Fruit fly (Drosophila melanogaster) whole organism, embryonic: ENCODE results near the gene Spps.

Source experiments
- Awh ChIP-seq: fragments of 200-800 bp; sonication (Bioruptor generic); IDR thresholded peaks from 2 replicates; pipeline ENCODE4, ENCODE4 v1.3.6; 2022; ENCODE audit warnings: missing biosample characterization, missing genetic modification characterization
- Bgb ChIP-seq: fragments of 200-800 bp; sonication (Bioruptor generic); IDR thresholded peaks from 2 replicates; pipeline ENCODE4 v1.3.6; 2022; ENCODE audit warnings: missing biosample characterization, missing genetic modification characterization; ENCODE audit not compliant: partially characterized antibody
- CG1024 ChIP-seq: fragments of 200-800 bp; sonication (Bioruptor generic); IDR thresholded peaks from 2 replicates; pipeline ENCODE4 v1.3.6; 2022; ENCODE audit warnings: missing biosample characterization, missing genetic modification characterization
- CG11456 ChIP-seq: fragments of 200-800 bp; sonication (Bioruptor generic); IDR thresholded peaks from 3 replicates; pipeline ENCODE4 v1.3.6; 2022; ENCODE audit warnings: missing biosample characterization, missing genetic modification characterization
- CG12659 ChIP-seq: fragments of 200-800 bp; sonication (Bioruptor generic); optimal IDR thresholded peaks from 3 replicates; lab custom pipeline; 2017; ENCODE audit warnings: mild to moderate bottlenecking, missing biosample characterization, missing genetic modification reagents, missing genetic modification characterization
- CG13775 ChIP-seq: fragments of 200-800 bp; sonication (Bioruptor generic); optimal IDR thresholded peaks from 3 replicates; lab custom pipeline; 2017; ENCODE audit warnings: missing biosample characterization, mild to moderate bottlenecking, missing genetic modification characterization
- CG14860 ChIP-seq: fragments of 200-800 bp; sonication (Bioruptor generic); IDR thresholded peaks from 3 replicates; pipeline ENCODE4 v1.3.6; 2022; ENCODE audit warnings: missing biosample characterization, missing genetic modification characterization; ENCODE audit not compliant: partially characterized antibody
- CG15073 ChIP-seq: fragments of 200-800 bp; sonication (Bioruptor generic); optimal IDR thresholded peaks from 2 replicates; lab custom pipeline; 2016; ENCODE audit warnings: missing biosample characterization, missing genetic modification characterization
- CG15514 ChIP-seq: fragments of 200-800 bp; sonication (Bioruptor generic); optimal IDR thresholded peaks from 3 replicates; lab custom pipeline; 2017; ENCODE audit warnings: missing biosample characterization, missing genetic modification characterization, mild to moderate bottlenecking, moderate library complexity, missing genetic modification reagents
- CG1603 ChIP-seq: fragments of 200-800 bp; sonication (Bioruptor generic); optimal IDR thresholded peaks from 2 replicates; lab custom pipeline; 2019; ENCODE audit warnings: missing biosample characterization, mild to moderate bottlenecking, missing genetic modification characterization, moderate library complexity
- CG16779 ChIP-seq: fragments of 200-800 bp; sonication (Bioruptor generic); IDR thresholded peaks from 2 replicates; pipeline ENCODE4 v1.3.6; 2022; ENCODE audit warnings: missing biosample characterization, missing genetic modification characterization
- CG16813 ChIP-seq: fragments of 200-800 bp; sonication (Bioruptor generic); IDR thresholded peaks from 3 replicates; pipeline ENCODE4 v1.3.6; 2022; ENCODE audit warnings: missing biosample characterization, missing genetic modification characterization; ENCODE audit not compliant: partially characterized antibody
- CG16863 ChIP-seq: fragments of 200-800 bp; sonication (Bioruptor generic); optimal IDR thresholded peaks from 3 replicates; lab custom pipeline; 2016; ENCODE audit warnings: missing biosample characterization, missing genetic modification characterization
- CG17829 ChIP-seq: fragments of 200-800 bp; optimal IDR thresholded peaks from 2 replicates; lab custom pipeline; 2019; ENCODE audit warnings: missing biosample characterization, mild to moderate bottlenecking, missing genetic modification characterization, moderate library complexity
- CG18262 ChIP-seq: fragments of 200-800 bp; optimal IDR thresholded peaks from 3 replicates; lab custom pipeline; 2019; ENCODE audit warnings: missing biosample characterization, mild to moderate bottlenecking, missing genetic modification characterization, moderate library complexity
- CG1832 ChIP-seq: fragments of 200-800 bp; sonication (Bioruptor generic); optimal IDR thresholded peaks from 2 replicates; lab custom pipeline; 2017; ENCODE audit warnings: missing biosample characterization, mild to moderate bottlenecking, missing genetic modification characterization, inconsistent platforms
- CG31441 ChIP-seq: fragments of 200-800 bp; sonication (Bioruptor generic); IDR thresholded peaks from 2 replicates; pipeline ENCODE4 v1.3.6; 2022; ENCODE audit warnings: missing biosample characterization, missing genetic modification characterization
- CG32532 ChIP-seq: fragments of 200-800 bp; sonication (Bioruptor generic); IDR thresholded peaks from 2 replicates; pipeline ENCODE4 v1.3.6; 2022; ENCODE audit warnings: missing biosample characterization, missing genetic modification characterization
- CG4854 ChIP-seq: fragments of 200-800 bp; sonication (Bioruptor generic); optimal IDR thresholded peaks from 2 replicates; lab custom pipeline; 2016; ENCODE audit warnings: missing biosample characterization, missing genetic modification characterization, inconsistent platforms
- CG6272 ChIP-seq: fragments of 200-800 bp; sonication (Bioruptor generic); IDR thresholded peaks from 2 replicates; pipeline ENCODE4 v1.3.6; 2022; ENCODE audit warnings: missing biosample characterization, missing genetic modification characterization
- CG6791 ChIP-seq: fragments of 200-800 bp; sonication (Bioruptor generic); IDR thresholded peaks from 3 replicates; pipeline ENCODE4 v1.3.6; 2022; ENCODE audit warnings: missing biosample characterization, missing genetic modification characterization; ENCODE audit not compliant: partially characterized antibody
- CG7271 ChIP-seq: fragments of 200-800 bp; sonication (Bioruptor generic); optimal IDR thresholded peaks from 2 replicates; lab custom pipeline; 2018; ENCODE audit warnings: missing biosample characterization, mild to moderate bottlenecking, missing genetic modification characterization, moderate library complexity
- CG8290 ChIP-seq, 3 experiments: fragments of 200-800 bp; sonication (Bioruptor generic); optimal IDR thresholded peaks; 2 replicates each; lab custom pipeline; 2016 to 2019; ENCODE audit warnings: missing biosample characterization in 3 of 3, missing genetic modification characterization in 3 of 3, mild to moderate bottlenecking in 2 of 3, moderate library complexity in 1 of 3
- Doc3 ChIP-seq: fragments of 200-800 bp; sonication (Bioruptor generic); IDR thresholded peaks from 3 replicates; pipeline ENCODE4 v1.3.6; 2022; ENCODE audit warnings: missing biosample characterization, missing genetic modification characterization; ENCODE audit not compliant: partially characterized antibody
- Elba2 ChIP-seq: fragments of 200-800 bp; sonication (Bioruptor generic); optimal IDR thresholded peaks from 3 replicates; lab custom pipeline; 2016; ENCODE audit warnings: missing biosample characterization, missing genetic modification characterization
- GATAe ChIP-seq: fragments of 200-800 bp; sonication (Bioruptor generic); conservative IDR thresholded peaks from 2 replicates; pipeline ENCODE4 v1.3.6; 2022; ENCODE audit warnings: missing biosample characterization, missing genetic modification characterization
- HmgD ChIP-seq: fragments of 200-800 bp; sonication (Bioruptor generic); optimal IDR thresholded peaks from 3 replicates; lab custom pipeline; 2016; ENCODE audit warnings: missing biosample characterization, missing genetic modification characterization
- HmgZ ChIP-seq: fragments of 200-800 bp; sonication (Bioruptor generic); optimal IDR thresholded peaks from 2 replicates; lab custom pipeline; 2018; ENCODE audit warnings: missing biosample characterization, mild to moderate bottlenecking, missing genetic modification characterization
- NC2α ChIP-seq: fragments of 200-800 bp; sonication (Bioruptor generic); optimal IDR thresholded peaks from 2 replicates; lab custom pipeline; 2016; ENCODE audit warnings: missing biosample characterization, missing genetic modification characterization
- Scr ChIP-seq: fragments of 200-800 bp; sonication (Bioruptor generic); IDR thresholded peaks from 2 replicates; pipeline ENCODE4 v1.3.6; 2022; ENCODE audit warnings: missing biosample characterization, missing genetic modification characterization; ENCODE audit not compliant: partially characterized antibody
- Sin3A ChIP-seq: fragments of >200 bp; optimal IDR thresholded peaks from 2 replicates; lab custom pipeline; 2018
- Six4 ChIP-seq: fragments of 200-800 bp; sonication (Bioruptor generic); optimal IDR thresholded peaks from 2 replicates; lab custom pipeline; 2016; ENCODE audit warnings: missing biosample characterization, missing genetic modification characterization
- YL-1 ChIP-seq: fragments of 200-800 bp; sonication (Bioruptor generic); optimal IDR thresholded peaks from 3 replicates; lab custom pipeline; 2017; ENCODE audit warnings: missing biosample characterization, mild to moderate bottlenecking, missing genetic modification characterization
- amos ChIP-seq: fragments of 200-800 bp; sonication (Bioruptor generic); IDR thresholded peaks from 2 replicates; pipeline ENCODE4 v1.3.6; 2022; ENCODE audit warnings: missing biosample characterization, missing genetic modification characterization; ENCODE audit not compliant: partially characterized antibody
- crp ChIP-seq, 2 experiments: fragments of 200-800 bp; sonication (Bioruptor generic); optimal IDR thresholded peaks; 2 replicates in 1 of 2; 3 replicates in 1 of 2; lab custom pipeline; 2017; ENCODE audit warnings: missing biosample characterization in 2 of 2, missing genetic modification characterization in 2 of 2, mild to moderate bottlenecking in 1 of 2, moderate library complexity in 1 of 2
- dmrt99B ChIP-seq: fragments of 200-800 bp; sonication (Bioruptor generic); optimal IDR thresholded peaks from 2 replicates; lab custom pipeline; 2018; ENCODE audit warnings: missing biosample characterization, mild to moderate bottlenecking, missing genetic modification characterization, moderate library complexity
- ems ChIP-seq: fragments of 200-800 bp; sonication (Bioruptor generic); optimal IDR thresholded peaks from 3 replicates; lab custom pipeline; 2016; ENCODE audit warnings: missing biosample characterization, missing genetic modification characterization
- esg ChIP-seq: fragments of 200-800 bp; sonication (Bioruptor generic); conservative IDR thresholded peaks from 2 replicates; pipeline ENCODE4 v1.3.6; 2022; ENCODE audit warnings: missing biosample characterization, missing genetic modification characterization
- gsb-n ChIP-seq: fragments of 200-800 bp; sonication (Bioruptor generic); optimal IDR thresholded peaks from 3 replicates; lab custom pipeline; 2018; ENCODE audit warnings: missing biosample characterization, mild to moderate bottlenecking, missing genetic modification characterization
- insv ChIP-seq, 2 experiments: fragments of 200-800 bp; sonication (Bioruptor generic); optimal IDR thresholded peaks; 3 replicates each; lab custom pipeline; 2016 to 2018; ENCODE audit warnings: missing biosample characterization in 2 of 2, missing genetic modification characterization in 2 of 2
- lab ChIP-seq: fragments of 200-800 bp; sonication (Bioruptor generic); optimal IDR thresholded peaks from 3 replicates; lab custom pipeline; 2017; ENCODE audit warnings: missing biosample characterization, missing genetic modification characterization, mild to moderate bottlenecking, moderate library complexity, missing genetic modification reagents
- onecut ChIP-seq: fragments of 200-800 bp; sonication (Bioruptor generic); IDR thresholded peaks from 2 replicates; pipeline ENCODE4 v1.3.6; 2022; ENCODE audit warnings: missing biosample characterization, missing genetic modification characterization
- pnt ChIP-seq: fragments of 200-800 bp; sonication (Bioruptor generic); optimal IDR thresholded peaks from 3 replicates; lab custom pipeline; 2016; ENCODE audit warnings: missing biosample characterization, missing genetic modification characterization
- psq ChIP-seq: fragments of 200-800 bp; sonication (Bioruptor generic); optimal IDR thresholded peaks from 2 replicates; lab custom pipeline; 2017; ENCODE audit warnings: missing biosample characterization, missing genetic modification characterization
- pzg ChIP-seq: fragments of 200-800 bp; sonication (Bioruptor generic); optimal IDR thresholded peaks from 3 replicates; lab custom pipeline; 2018; ENCODE audit warnings: missing biosample characterization, mild to moderate bottlenecking, missing genetic modification characterization, moderate library complexity
- shn ChIP-seq: fragments of 200-800 bp; sonication (Bioruptor generic); optimal IDR thresholded peaks from 3 replicates; lab custom pipeline; 2016; ENCODE audit warnings: missing biosample characterization, missing genetic modification characterization
- slp2 ChIP-seq: fragments of 200-800 bp; sonication (Bioruptor generic); optimal IDR thresholded peaks from 2 replicates; lab custom pipeline; 2016; ENCODE audit warnings: missing biosample characterization, missing genetic modification characterization
- sob ChIP-seq: fragments of 200-800 bp; sonication (Bioruptor generic); IDR thresholded peaks from 2 replicates; pipeline ENCODE4 v1.3.6; 2022; ENCODE audit warnings: missing biosample characterization, missing genetic modification characterization
- stwl ChIP-seq: fragments of 200-800 bp; sonication (Bioruptor generic); optimal IDR thresholded peaks from 3 replicates; lab custom pipeline; 2018; ENCODE audit warnings: missing biosample characterization, mild to moderate bottlenecking, missing genetic modification characterization, moderate library complexity
- zfh2 ChIP-seq: fragments of 200-800 bp; sonication (Bioruptor generic); optimal IDR thresholded peaks from 2 replicates; lab custom pipeline; 2016; ENCODE audit warnings: missing biosample characterization, missing genetic modification characterization

Gene Spps

dm6 chr3R:24226744-24227143 lies at the start of gene Spps, which contains the start of gene CG13609 (continued):
- no peak for TF ChIP-seq CG16863 (GFP tag; lab: Kevin White, UChicago)
- TF ChIP-seq onecut (GFP tag; lab: Robert Waterston, UW) = no peak
- no peak for TF ChIP-seq psq (GFP tag; lab: Kevin White, UChicago)
- no peak for TF ChIP-seq pnt (GFP tag; lab: Kevin White, UChicago)
- peak; percentile 80 for TF ChIP-seq pzg (GFP tag; lab: Kevin White, UChicago)
- TF ChIP-seq CG1024 (GFP tag; lab: Robert Waterston, UW) = no peak
- peak; percentile 77 for TF ChIP-seq CG12659 (GFP tag; lab: Kevin White, UChicago)
- peak; percentile 55 for TF ChIP-seq CG17829
- no peak for TF ChIP-seq NC2α (GFP tag; lab: Kevin White, UChicago)
- peak; percentile 91 for TF ChIP-seq Scr (GFP tag; lab: Robert Waterston, UW)
- TF ChIP-seq esg (GFP tag; lab: Robert Waterston, UW) = no peak
- TF ChIP-seq CG6272 (GFP tag; lab: Robert Waterston, UW) = peak; percentile 36
- peak; percentile 99 for TF ChIP-seq Bgb (GFP tag; lab: Robert Waterston, UW)
- no peak for TF ChIP-seq CG1832 (GFP tag; lab: Kevin White, UChicago)
- TF ChIP-seq Elba2 (GFP tag; lab: Kevin White, UChicago) = no peak
- TF ChIP-seq ems (GFP tag; lab: Kevin White, UChicago) = peak; percentile 1
- TF ChIP-seq HmgD (GFP tag; lab: Kevin White, UChicago) = peak; percentile 18
- TF ChIP-seq CG16779 (GFP tag; lab: Robert Waterston, UW) = no peak
- TF ChIP-seq sob (GFP tag; lab: Robert Waterston, UW) = peak; percentile 47; the same call in 1 of the 2 replicates
- peak; percentile 85 for TF ChIP-seq CG1603 (tag; lab: Kevin White, UChicago)
- TF ChIP-seq Six4 (GFP tag; lab: Kevin White, UChicago) = no peak
- TF ChIP-seq CG18262 = no peak
- peak; percentile 19 for TF ChIP-seq zfh2 (GFP tag; lab: Kevin White, UChicago)
- TF ChIP-seq CG16813 = peak; percentile 95
- TF ChIP-seq CG15514 = peak; percentile 61
- TF ChIP-seq slp2 (GFP tag; lab: Kevin White, UChicago) = no peak
- TF ChIP-seq dmrt99B = no peak
- TF ChIP-seq lab (GFP tag; lab: Kevin White, UChicago) = no peak
- TF ChIP-seq Sin3A = peak; percentile 65
- TF ChIP-seq CG7271 (tag; lab: Kevin White, UChicago) = no peak
- 0 out of 2 replicates have a peak, but pooled peaks have one; percentile 27 for TF ChIP-seq CG32532 (GFP tag; lab: Robert Waterston, UW)
- no peak for TF ChIP-seq Awh (GFP tag; lab: Robert Waterston, UW)
- TF ChIP-seq CG11456 (GFP tag; lab: Robert Waterston, UW) = no peak
- TF ChIP-seq amos = peak; percentile 96
- no peak for TF ChIP-seq shn
- TF ChIP-seq CG8290 (GFP tag; optimal IDR thresholded peaks at IDR 0.05; lab: Kevin White, UChicago) = peak; percentile 9
- peak in 1 of 2 experiments; percentile 74 for TF ChIP-seq CG8290 (tag; optimal IDR thresholded peaks at IDR 0.05; lab: Kevin White, UChicago)
- TF ChIP-seq CG31441 (GFP tag; lab: Robert Waterston, UW) = no peak
- TF ChIP-seq CG13775 (GFP tag; lab: Kevin White, UChicago) = peak; percentile 21
- peak; percentile 92 for TF ChIP-seq CG14860 (GFP tag; lab: Robert Waterston, UW)
- TF ChIP-seq stwl = peak; percentile 88
- TF ChIP-seq CG15073 (GFP tag; lab: Kevin White, UChicago) = no peak
- peak in 1 of 2 experiments; percentile 16 for TF ChIP-seq insv (GFP tag; optimal IDR thresholded peaks at IDR 0.05; lab: Kevin White, UChicago)
- peak; percentile 89 for TF ChIP-seq YL-1 (GFP tag; lab: Kevin White, UChicago)
- peak; percentile 95 for TF ChIP-seq CG6791 (GFP tag; lab: Robert Waterston, UW)
- TF ChIP-seq gsb-n = no peak
- no peak for TF ChIP-seq CG4854 (GFP tag; lab: Kevin White, UChicago)
- peak; percentile 12; the same call in 1 of the 2 replicates for TF ChIP-seq GATAe (GFP tag; lab: Robert Waterston, UW)
- peak; percentile 71 for TF ChIP-seq HmgZ (tag; lab: Kevin White, UChicago)
- peak; percentile 83 for TF ChIP-seq Doc3 (GFP tag; lab: Robert Waterston, UW)
- TF ChIP-seq crp (GFP tag; optimal IDR thresholded peaks at IDR 0.05; lab: Kevin White, UChicago) = peak in 1 of 2 experiments; percentile 1
